Fruit fly (Drosophila melanogaster) whole organism, embryonic: ENCODE data around the gene Ptpmeg2.

Source experiments
- Abd-B ChIP-seq: fragments of 200-800 bp; sonication (Bioruptor generic); optimal IDR thresholded peaks from 2 replicates; lab custom pipeline; 2018; ENCODE audit warnings: missing biosample characterization, mild to moderate bottlenecking, missing genetic modification characterization, moderate library complexity
- Asciz ChIP-seq: fragments of 200-800 bp; sonication (Bioruptor generic); optimal IDR thresholded peaks from 2 replicates; lab custom pipeline; 2017; ENCODE audit warnings: missing biosample characterization, mild to moderate bottlenecking, missing genetic modification characterization, missing genetic modification reagents
- Atf3 ChIP-seq: fragments of 200-800 bp; sonication (Bioruptor generic); optimal IDR thresholded peaks from 3 replicates; lab custom pipeline; 2016; ENCODE audit warnings: missing biosample characterization, missing genetic modification characterization
- CG10366 ChIP-seq: fragments of 200-800 bp; sonication (Bioruptor generic); IDR thresholded peaks from 2 replicates; pipeline ENCODE4 v1.3.6; 2022; ENCODE audit warnings: missing biosample characterization, missing genetic modification characterization
- CG10959 ChIP-seq: fragments of 200-800 bp; sonication (Bioruptor generic); IDR thresholded peaks from 2 replicates; pipeline ENCODE4 v1.3.6; 2022; ENCODE audit warnings: missing biosample characterization, missing genetic modification characterization
- CG11085 ChIP-seq: fragments of 200-800 bp; sonication (Bioruptor generic); IDR thresholded peaks from 2 replicates; pipeline ENCODE4 v1.3.6; 2022; ENCODE audit warnings: missing biosample characterization, missing genetic modification characterization
- CG12219 ChIP-seq: fragments of 200-800 bp; sonication (Bioruptor generic); optimal IDR thresholded peaks from 3 replicates; lab custom pipeline; 2018; ENCODE audit warnings: missing biosample characterization, mild to moderate bottlenecking, missing genetic modification characterization
- CG12236 ChIP-seq: fragments of 200-800 bp; sonication (Bioruptor generic); optimal IDR thresholded peaks from 2 replicates; lab custom pipeline; 2016; ENCODE audit warnings: missing biosample characterization, missing genetic modification characterization
- CG12391 ChIP-seq: fragments of 200-800 bp; sonication (Bioruptor generic); optimal IDR thresholded peaks from 3 replicates; lab custom pipeline; 2018; ENCODE audit warnings: missing biosample characterization, mild to moderate bottlenecking, missing genetic modification characterization, moderate library complexity
- CG14050 ChIP-seq: fragments of 200-800 bp; sonication (Bioruptor generic); IDR thresholded peaks from 3 replicates; pipeline ENCODE4 v1.3.6; 2022; ENCODE audit warnings: missing biosample characterization, missing genetic modification characterization
- CG14860 ChIP-seq: fragments of 200-800 bp; sonication (Bioruptor generic); IDR thresholded peaks from 3 replicates; pipeline ENCODE4 v1.3.6; 2022; ENCODE audit warnings: missing biosample characterization, missing genetic modification characterization; ENCODE audit not compliant: partially characterized antibody
- CG16863 ChIP-seq: fragments of 200-800 bp; sonication (Bioruptor generic); optimal IDR thresholded peaks from 3 replicates; lab custom pipeline; 2016; ENCODE audit warnings: missing biosample characterization, missing genetic modification characterization
- CG2202 ChIP-seq: fragments of 200-800 bp; sonication (Bioruptor generic); optimal IDR thresholded peaks from 2 replicates; lab custom pipeline; 2018; ENCODE audit warnings: missing biosample characterization, mild to moderate bottlenecking, missing genetic modification characterization
- CG32772 ChIP-seq: fragments of 200-800 bp; sonication (Bioruptor generic); IDR thresholded peaks from 2 replicates; pipeline ENCODE4 v1.3.6; 2022; ENCODE audit warnings: missing biosample characterization, missing genetic modification characterization
- CG7786 ChIP-seq: fragments of 200-800 bp; sonication (Bioruptor generic); optimal IDR thresholded peaks from 2 replicates; lab custom pipeline; 2016; ENCODE audit warnings: missing biosample characterization, missing genetic modification characterization
- CG7963 ChIP-seq: fragments of 200-800 bp; sonication (Bioruptor generic); IDR thresholded peaks from 3 replicates; pipeline ENCODE4 v1.3.6; 2022; ENCODE audit warnings: missing biosample characterization, missing genetic modification characterization; ENCODE audit not compliant: partially characterized antibody
- CG8281 ChIP-seq: fragments of 200-800 bp; sonication (Bioruptor generic); optimal IDR thresholded peaks from 2 replicates; lab custom pipeline; 2018; ENCODE audit warnings: missing biosample characterization, mild to moderate bottlenecking, missing genetic modification characterization, moderate library complexity
- CG9609 ChIP-seq: fragments of 200-800 bp; sonication (Bioruptor generic); optimal IDR thresholded peaks from 3 replicates; lab custom pipeline; 2016; ENCODE audit warnings: missing biosample characterization, missing genetic modification characterization
- CTCF ChIP-seq: fragments of 200-800 bp; sonication (Bioruptor generic); optimal IDR thresholded peaks from 2 replicates; lab custom pipeline; 2017; ENCODE audit warnings: missing biosample characterization, mild to moderate bottlenecking, missing genetic modification characterization, moderate library complexity
- Dref ChIP-seq: fragments of 200-800 bp; sonication (Bioruptor generic); IDR thresholded peaks from 2 replicates; pipeline ENCODE4 v1.3.6; 2022; ENCODE audit warnings: missing biosample characterization, missing genetic modification characterization
- Drgx ChIP-seq: fragments of 200-800 bp; sonication (Bioruptor generic); IDR thresholded peaks from 2 replicates; pipeline ENCODE4 v1.3.6; 2022; ENCODE audit warnings: missing biosample characterization, missing genetic modification characterization
- E2f1 ChIP-seq: fragments of 200-800 bp; sonication (Bioruptor generic); IDR thresholded peaks from 2 replicates; pipeline ENCODE4 v1.3.6; 2022; ENCODE audit warnings: missing biosample characterization, missing genetic modification characterization
- Fer1 ChIP-seq: fragments of 200-800 bp; sonication (Bioruptor generic); optimal IDR thresholded peaks from 2 replicates; lab custom pipeline; 2017; ENCODE audit warnings: missing biosample characterization, mild to moderate bottlenecking, missing genetic modification characterization
- Hr3 ChIP-seq: fragments of 200-800 bp; sonication (Bioruptor generic); optimal IDR thresholded peaks from 3 replicates; lab custom pipeline; 2016; ENCODE audit warnings: missing biosample characterization, missing genetic modification characterization
- Med ChIP-seq: fragments of 200-800 bp; sonication (Bioruptor generic); peaks from one replicate; lab custom pipeline; 2016; ENCODE audit warnings: missing biosample characterization, missing genetic modification characterization, mild to moderate bottlenecking, inconsistent platforms, moderate library complexity
- Mes4 ChIP-seq: fragments of 200-800 bp; sonication (Bioruptor generic); optimal IDR thresholded peaks from 2 replicates; lab custom pipeline; 2016; ENCODE audit warnings: missing biosample characterization, missing genetic modification characterization
- Myb ChIP-seq: fragments of 200-800 bp; sonication (Bioruptor generic); optimal IDR thresholded peaks from 2 replicates; lab custom pipeline; 2016; ENCODE audit warnings: missing biosample characterization, missing genetic modification characterization
- Rfx ChIP-seq: fragments of 200-800 bp; sonication (Bioruptor generic); IDR thresholded peaks from 2 replicates; pipeline ENCODE4 v1.3.6; 2022; ENCODE audit warnings: missing biosample characterization, missing genetic modification characterization
- Trl ChIP-seq, 3 experiments: fragments of >200 bp in 2 of 3; fragments of 200-800 bp in 1 of 3; sonication (Bioruptor generic) in 1 of 3; optimal IDR thresholded peaks; 2 replicates in 1 of 3; 3 replicates in 2 of 3; lab custom pipeline; 2016 to 2017; ENCODE audit warnings: missing biosample characterization in 1 of 3, missing genetic modification characterization in 1 of 3
- Vsx1 ChIP-seq: fragments of 200-800 bp; sonication (Bioruptor generic); optimal IDR thresholded peaks from 2 replicates; lab custom pipeline; 2017; ENCODE audit warnings: missing biosample characterization, mild to moderate bottlenecking, missing genetic modification characterization, missing genetic modification reagents
- br ChIP-seq: fragments of >200 bp; optimal IDR thresholded peaks from 2 replicates; lab custom pipeline; 2017
- chif ChIP-seq, 2 experiments: fragments of 200-800 bp; sonication (Bioruptor generic); optimal IDR thresholded peaks; 3 replicates each; lab custom pipeline; 2016; ENCODE audit warnings: missing biosample characterization in 2 of 2, missing genetic modification characterization in 2 of 2
- ci ChIP-seq: fragments of 200-800 bp; sonication (Bioruptor generic); IDR thresholded peaks from 3 replicates; pipeline ENCODE4 v1.3.6; 2022; ENCODE audit warnings: missing biosample characterization, missing genetic modification characterization
- dmrt99B ChIP-seq: fragments of 200-800 bp; sonication (Bioruptor generic); optimal IDR thresholded peaks from 2 replicates; lab custom pipeline; 2018; ENCODE audit warnings: missing biosample characterization, mild to moderate bottlenecking, missing genetic modification characterization, moderate library complexity
- en ChIP-seq: fragments of 200-800 bp; sonication (Bioruptor generic); optimal IDR thresholded peaks from 2 replicates; lab custom pipeline; 2016; ENCODE audit warnings: missing biosample characterization, missing genetic modification characterization
- ewg ChIP-seq: fragments of 200-800 bp; sonication (Bioruptor generic); optimal IDR thresholded peaks from 3 replicates; lab custom pipeline; 2017; ENCODE audit warnings: mild to moderate bottlenecking, missing biosample characterization, missing genetic modification reagents, missing genetic modification characterization
- ftz-f1 ChIP-seq: fragments of 200-800 bp; sonication (Bioruptor generic); optimal IDR thresholded peaks from 2 replicates; lab custom pipeline; 2016; ENCODE audit warnings: missing biosample characterization, missing genetic modification characterization
- gcm ChIP-seq: fragments of 200-800 bp; sonication (Bioruptor generic); optimal IDR thresholded peaks from 2 replicates; lab custom pipeline; 2019; ENCODE audit warnings: missing biosample characterization, mild to moderate bottlenecking, missing genetic modification characterization, moderate library complexity
- grau ChIP-seq: fragments of 200-800 bp; optimal IDR thresholded peaks from 3 replicates; lab custom pipeline; 2019; ENCODE audit warnings: missing biosample characterization, mild to moderate bottlenecking, missing genetic modification characterization, moderate library complexity
- gsb-n ChIP-seq: fragments of 200-800 bp; sonication (Bioruptor generic); optimal IDR thresholded peaks from 3 replicates; lab custom pipeline; 2018; ENCODE audit warnings: missing biosample characterization, mild to moderate bottlenecking, missing genetic modification characterization
- insv ChIP-seq, 2 experiments: fragments of 200-800 bp; sonication (Bioruptor generic); optimal IDR thresholded peaks; 3 replicates each; lab custom pipeline; 2016 to 2018; ENCODE audit warnings: missing biosample characterization in 2 of 2, missing genetic modification characterization in 2 of 2
- kay ChIP-seq: fragments of 200-800 bp; sonication (Bioruptor generic); optimal IDR thresholded peaks from 2 replicates; lab custom pipeline; 2016; ENCODE audit warnings: missing biosample characterization, missing genetic modification characterization
- lab ChIP-seq: fragments of 200-800 bp; sonication (Bioruptor generic); optimal IDR thresholded peaks from 3 replicates; lab custom pipeline; 2017; ENCODE audit warnings: missing biosample characterization, missing genetic modification characterization, mild to moderate bottlenecking, moderate library complexity, missing genetic modification reagents
- nerfin-2 ChIP-seq: fragments of 200-800 bp; sonication (Bioruptor generic); IDR thresholded peaks from 2 replicates; pipeline ENCODE4 v1.3.6; 2022; ENCODE audit warnings: missing biosample characterization, missing genetic modification characterization; ENCODE audit not compliant: partially characterized antibody
- oc ChIP-seq: fragments of 200-800 bp; sonication (Bioruptor generic); optimal IDR thresholded peaks from 2 replicates; lab custom pipeline; 2018; ENCODE audit warnings: missing biosample characterization, mild to moderate bottlenecking, missing genetic modification characterization, moderate library complexity
- odd ChIP-seq: fragments of 200-800 bp; sonication (Bioruptor generic); optimal IDR thresholded peaks from 2 replicates; lab custom pipeline; 2017; ENCODE audit warnings: missing biosample characterization, mild to moderate bottlenecking, missing genetic modification characterization
- peb ChIP-seq: fragments of 200-800 bp; sonication (Bioruptor generic); IDR thresholded peaks from 2 replicates; pipeline ENCODE4 v1.3.6; 2022; ENCODE audit warnings: missing biosample characterization, missing genetic modification characterization
- pnt ChIP-seq: fragments of 200-800 bp; sonication (Bioruptor generic); optimal IDR thresholded peaks from 3 replicates; lab custom pipeline; 2016; ENCODE audit warnings: missing biosample characterization, missing genetic modification characterization
- sim ChIP-seq: fragments of 200-800 bp; sonication (Bioruptor generic); IDR thresholded peaks from 2 replicates; pipeline ENCODE4 v1.3.6; 2022; ENCODE audit warnings: missing biosample characterization, missing genetic modification characterization
- slp2 ChIP-seq: fragments of 200-800 bp; sonication (Bioruptor generic); optimal IDR thresholded peaks from 2 replicates; lab custom pipeline; 2016; ENCODE audit warnings: missing biosample characterization, missing genetic modification characterization
- yki ChIP-seq: fragments of >200 bp; optimal IDR thresholded peaks from 3 replicates; lab custom pipeline; 2018
- zf30C ChIP-seq: fragments of 200-800 bp; sonication (Bioruptor generic); optimal IDR thresholded peaks from 3 replicates; lab custom pipeline; 2018; ENCODE audit warnings: missing biosample characterization, mild to moderate bottlenecking, missing genetic modification characterization

Gene Ptpmeg2

dm6 chrX:9664426-9664825 is 5.5 kb upstream of the Ptpmeg2 start (continued):
- TF ChIP-seq Atf3 (GFP tag; lab: Kevin White, UChicago) (no peak), pnt (GFP tag; lab: Kevin White, UChicago) (no peak), CG14860 (no peak), Rfx (GFP tag; lab: Robert Waterston, UW) (peak; percentile 58; the same call in 1 of the 2 replicates), Vsx1 (no peak), CG10366 (GFP tag; lab: Robert Waterston, UW) (peak; percentile 38; the same call in 1 of the 2 replicates), CG7963 (GFP tag; lab: Robert Waterston, UW) (no peak), odd (GFP tag; lab: Kevin White, UChicago) (no peak), oc (tag; lab: Kevin White, UChicago) (no peak), Asciz (peak; percentile 63), grau (tag; lab: Kevin White, UChicago) (peak; percentile 63), ftz-f1 (GFP tag; lab: Kevin White, UChicago) (no peak), yki (lab: Kevin White, UChicago) (no peak), insv (GFP tag; optimal IDR thresholded peaks at IDR 0.05; lab: Kevin White, UChicago) (no peak), CG10959 (GFP tag; lab: Robert Waterston, UW) (no peak), gcm (GFP tag; lab: Kevin White, UChicago) (peak; percentile 55), Trl (optimal IDR thresholded peaks at IDR 0.05; lab: Kevin White, UChicago) (no peak), Trl (GFP tag; optimal IDR thresholded peaks at IDR 0.05; lab: Kevin White, UChicago) (no peak), ewg (GFP tag; lab: Kevin White, UChicago) (peak; percentile 37), CG12219 (GFP tag; lab: Kevin White, UChicago) (peak; percentile 66), CG11085 (0 out of 2 replicates have a peak, but pooled peaks have one; percentile 24), slp2 (GFP tag; lab: Kevin White, UChicago) (no peak), CG8281 (tag; lab: Kevin White, UChicago) (no peak), CG7786 (peak; percentile 31), Myb (peak; percentile 24), Fer1 (peak; percentile 59), Hr3 (GFP tag; lab: Kevin White, UChicago) (no peak), Mes4 (GFP tag; lab: Kevin White, UChicago) (no peak), CG9609 (peak; percentile 40), CG12391 (tag; lab: Kevin White, UChicago) (peak; percentile 64), Dref (GFP tag; lab: Robert Waterston, UW) (no peak), CTCF (GFP tag; lab: Kevin White, UChicago) (no peak), CG16863 (peak; percentile 33), sim (GFP tag; lab: Robert Waterston, UW) (no peak), br (lab: Kevin White, UChicago) (no peak), CG32772 (no peak), Drgx (GFP tag; lab: Robert Waterston, UW) (0 out of 2 replicates have a peak, but pooled peaks have one; percentile 24), chif (GFP tag; optimal IDR thresholded peaks at IDR 0.05; lab: Kevin White, UChicago) (peak; percentile 25 to 26), E2f1 (GFP tag; lab: Robert Waterston, UW) (no peak), dmrt99B (tag; lab: Kevin White, UChicago) (no peak), peb (GFP tag; lab: Robert Waterston, UW) (no peak), CG12236 (GFP tag; lab: Kevin White, UChicago) (no peak), Abd-B (GFP tag; lab: Kevin White, UChicago) (no peak), en (GFP tag; lab: Kevin White, UChicago) (no peak), CG14050 (GFP tag; lab: Robert Waterston, UW) (peak; percentile 43; the same call in 2 of the 3 replicates), kay (GFP tag; lab: Kevin White, UChicago) (no peak), lab (GFP tag; lab: Kevin White, UChicago) (peak; percentile 77), Med (GFP tag; lab: Kevin White, UChicago) (peak; percentile 82), CG2202 (tag; lab: Kevin White, UChicago) (no peak), nerfin-2 (GFP tag; lab: Robert Waterston, UW) (no peak), gsb-n (tag; lab: Kevin White, UChicago) (no peak), zf30C (GFP tag; lab: Kevin White, UChicago) (no peak), ci (GFP tag; lab: Robert Waterston, UW) (peak; percentile 81)
